Worm (Caenorhabditis elegans): ENCODE results near the gene pbo-4.

- TF ChIP-seq lsy-27 (tag; optimal IDR thresholded peaks at IDR 0.05; ENCODE audit: borderline replicate concordance, insufficient read depth) (no peak), hlh-12 (tag; optimal IDR thresholded peaks at IDR 0.05) (no peak), B0035.1 (tag; optimal IDR thresholded peaks at IDR 0.05) (no peak), ccch-3 (GFP tag; optimal IDR thresholded peaks at IDR 0.05) (no peak), B0261.1 (tag; optimal IDR thresholded peaks at IDR 0.05) (no peak), C17E4.6 (GFP tag; IDR thresholded peaks at IDR 0.05) (no peak), F57A8.1 (GFP tag; optimal IDR thresholded peaks at IDR 0.05) (no peak), chd-7 (tag; optimal IDR thresholded peaks at IDR 0.05) (no peak), ama-1 (optimal IDR thresholded peaks at IDR 0.05) (no peak), ama-1 (GFP tag; optimal IDR thresholded peaks at IDR 0.05) (no peak), pha-4 (tag; optimal IDR thresholded peaks at IDR 0.05) (no peak)
Observed at ce11 chrX:10967698-10968097, 13.8 kb downstream of the pbo-4 start, which contains the start of gene K09C8.9.

Measured in whole organism, young adult.